Fruit fly (Drosophila melanogaster) whole organism, embryonic: Measurements from ENCODE around the gene CG44088.
A peak's percentile ranks its signal among the peaks of the same experiment; 100 is the strongest.

ENCODE experiments used
- CG10462 ChIP-seq: fragments of 200-800 bp; sonication (Bioruptor generic); optimal IDR thresholded peaks from 2 replicates; lab custom pipeline; 2016; ENCODE audit warnings: missing biosample characterization, missing genetic modification characterization
- CG11093 ChIP-seq: fragments of 200-800 bp; sonication (Bioruptor generic); IDR thresholded peaks from 3 replicates; pipeline ENCODE4 v1.3.6; 2022; ENCODE audit warnings: missing biosample characterization, missing genetic modification characterization
- CG12659 ChIP-seq: fragments of 200-800 bp; sonication (Bioruptor generic); optimal IDR thresholded peaks from 3 replicates; lab custom pipeline; 2017; ENCODE audit warnings: mild to moderate bottlenecking, missing biosample characterization, missing genetic modification reagents, missing genetic modification characterization
- CG15479 ChIP-seq: fragments of 200-800 bp; sonication (Bioruptor generic); optimal IDR thresholded peaks from 3 replicates; lab custom pipeline; 2019; ENCODE audit warnings: missing biosample characterization, mild to moderate bottlenecking, missing genetic modification characterization, moderate library complexity
- CG15514 ChIP-seq: fragments of 200-800 bp; sonication (Bioruptor generic); optimal IDR thresholded peaks from 3 replicates; lab custom pipeline; 2017; ENCODE audit warnings: missing biosample characterization, missing genetic modification characterization, mild to moderate bottlenecking, moderate library complexity, missing genetic modification reagents
- CG17186 ChIP-seq: fragments of 200-800 bp; sonication (Bioruptor generic); optimal IDR thresholded peaks from 3 replicates; lab custom pipeline; 2017; ENCODE audit warnings: missing biosample characterization, missing genetic modification reagents, missing genetic modification characterization
- CG17359 ChIP-seq: fragments of 200-800 bp; sonication (Bioruptor generic); optimal IDR thresholded peaks from 3 replicates; lab custom pipeline; 2018; ENCODE audit warnings: missing biosample characterization, mild to moderate bottlenecking, missing genetic modification characterization, moderate library complexity
- CG1832 ChIP-seq: fragments of 200-800 bp; sonication (Bioruptor generic); optimal IDR thresholded peaks from 2 replicates; lab custom pipeline; 2017; ENCODE audit warnings: missing biosample characterization, mild to moderate bottlenecking, missing genetic modification characterization, inconsistent platforms
- CG18599 ChIP-seq: fragments of 200-800 bp; sonication (Bioruptor generic); optimal IDR thresholded peaks from 3 replicates; lab custom pipeline; 2017; ENCODE audit warnings: missing biosample characterization, missing genetic modification characterization, mild to moderate bottlenecking, moderate library complexity, missing genetic modification reagents
- CG3163 ChIP-seq: fragments of 200-800 bp; sonication (Bioruptor generic); optimal IDR thresholded peaks from 3 replicates; lab custom pipeline; 2016; ENCODE audit warnings: missing biosample characterization, missing genetic modification characterization
- CG3281 ChIP-seq: fragments of 200-800 bp; sonication (Bioruptor generic); optimal IDR thresholded peaks from 3 replicates; lab custom pipeline; 2017; ENCODE audit warnings: missing biosample characterization, mild to moderate bottlenecking, missing genetic modification characterization
- CG3407 ChIP-seq: fragments of 200-800 bp; sonication (Bioruptor generic); optimal IDR thresholded peaks from 2 replicates; lab custom pipeline; 2018; ENCODE audit warnings: missing biosample characterization, mild to moderate bottlenecking, missing genetic modification characterization
- CG34224 ChIP-seq: fragments of 200-800 bp; sonication (Bioruptor generic); IDR thresholded peaks from 3 replicates; pipeline ENCODE4 v1.3.6; 2022; ENCODE audit warnings: missing biosample characterization, missing genetic modification characterization; ENCODE audit not compliant: partially characterized antibody
- CG4707 ChIP-seq: fragments of 200-800 bp; sonication (Bioruptor generic); optimal IDR thresholded peaks from 2 replicates; lab custom pipeline; 2018; ENCODE audit warnings: missing biosample characterization, mild to moderate bottlenecking, missing genetic modification characterization, moderate library complexity
- CG5953 ChIP-seq: fragments of 200-800 bp; sonication (Bioruptor generic); IDR thresholded peaks from 2 replicates; pipeline ENCODE4 v1.3.6; 2022; ENCODE audit warnings: missing biosample characterization, missing genetic modification characterization
- CG6689 ChIP-seq: fragments of 200-800 bp; sonication (Bioruptor generic); IDR thresholded peaks from 2 replicates; pipeline ENCODE4 v1.3.6; 2022; ENCODE audit warnings: missing biosample characterization, missing genetic modification characterization
- CG7839 ChIP-seq: fragments of 200-800 bp; sonication (Bioruptor generic); optimal IDR thresholded peaks from 3 replicates; lab custom pipeline; 2018; ENCODE audit warnings: missing biosample characterization, mild to moderate bottlenecking, missing genetic modification characterization, moderate library complexity
- CG8281 ChIP-seq: fragments of 200-800 bp; sonication (Bioruptor generic); optimal IDR thresholded peaks from 2 replicates; lab custom pipeline; 2018; ENCODE audit warnings: missing biosample characterization, mild to moderate bottlenecking, missing genetic modification characterization, moderate library complexity
- CG8944 ChIP-seq: fragments of 200-800 bp; sonication (Bioruptor generic); optimal IDR thresholded peaks from 3 replicates; lab custom pipeline; 2016; ENCODE audit warnings: missing biosample characterization, missing genetic modification characterization
- CoRest ChIP-seq: fragments of 200-800 bp; sonication (Bioruptor generic); optimal IDR thresholded peaks from 3 replicates; lab custom pipeline; 2018; ENCODE audit warnings: missing biosample characterization, mild to moderate bottlenecking, missing genetic modification characterization, moderate library complexity
- Dbx ChIP-seq: fragments of 200-800 bp; sonication (Bioruptor generic); IDR thresholded peaks from 3 replicates; pipeline ENCODE4 v1.3.6; 2022; ENCODE audit warnings: missing biosample characterization, missing genetic modification characterization
- Deaf1 ChIP-seq: fragments of 200-800 bp; optimal IDR thresholded peaks from 3 replicates; lab custom pipeline; 2019; ENCODE audit warnings: missing biosample characterization, mild to moderate bottlenecking, missing genetic modification characterization, moderate library complexity
- Fer1 ChIP-seq: fragments of 200-800 bp; sonication (Bioruptor generic); optimal IDR thresholded peaks from 2 replicates; lab custom pipeline; 2017; ENCODE audit warnings: missing biosample characterization, mild to moderate bottlenecking, missing genetic modification characterization
- Med ChIP-seq: fragments of 200-800 bp; sonication (Bioruptor generic); peaks from one replicate; lab custom pipeline; 2016; ENCODE audit warnings: missing biosample characterization, missing genetic modification characterization, mild to moderate bottlenecking, inconsistent platforms, moderate library complexity
- Side ChIP-seq: fragments of 200-800 bp; sonication (Bioruptor generic); optimal IDR thresholded peaks from 2 replicates; lab custom pipeline; 2016; ENCODE audit warnings: missing biosample characterization, missing genetic modification characterization
- Tbp ChIP-seq: fragments of >200 bp; optimal IDR thresholded peaks from 2 replicates; lab custom pipeline; 2018; ENCODE audit warnings: missing biosample characterization, missing genetic modification characterization
- ap ChIP-seq: fragments of 200-800 bp; sonication (Bioruptor generic); IDR thresholded peaks from 2 replicates; pipeline ENCODE4 v1.3.6; 2022; ENCODE audit warnings: missing biosample characterization, missing genetic modification characterization
- ara ChIP-seq: fragments of 200-800 bp; sonication (Bioruptor generic); IDR thresholded peaks from 2 replicates; pipeline ENCODE4 v1.3.6; 2022; ENCODE audit warnings: missing biosample characterization, missing genetic modification characterization
- ato ChIP-seq: fragments of 200-800 bp; sonication (Bioruptor generic); IDR thresholded peaks from 2 replicates; pipeline ENCODE4 v1.3.6; 2022; ENCODE audit warnings: missing biosample characterization, missing genetic modification characterization; ENCODE audit not compliant: partially characterized antibody
- bowl ChIP-seq: fragments of 200-800 bp; sonication (Bioruptor generic); IDR thresholded peaks from 2 replicates; pipeline ENCODE4 v1.3.6; 2022; ENCODE audit warnings: missing biosample characterization, missing genetic modification characterization
- chm ChIP-seq: fragments of 200-800 bp; sonication (Bioruptor generic); IDR thresholded peaks from 2 replicates; pipeline ENCODE4 v1.3.6; 2022; ENCODE audit warnings: missing biosample characterization, missing genetic modification characterization
- dan ChIP-seq: fragments of 200-800 bp; sonication (Bioruptor generic); IDR thresholded peaks from 2 replicates; pipeline ENCODE4 v1.3.6; 2022; ENCODE audit warnings: missing biosample characterization, missing genetic modification characterization
- dmrt99B ChIP-seq: fragments of 200-800 bp; sonication (Bioruptor generic); optimal IDR thresholded peaks from 2 replicates; lab custom pipeline; 2018; ENCODE audit warnings: missing biosample characterization, mild to moderate bottlenecking, missing genetic modification characterization, moderate library complexity
- dpn ChIP-seq, 2 experiments: fragments of 200-800 bp; sonication (Bioruptor generic); optimal IDR thresholded peaks; 3 replicates each; lab custom pipeline; 2016; ENCODE audit warnings: missing biosample characterization in 2 of 2, missing genetic modification characterization in 2 of 2
- gfzf ChIP-seq: fragments of 200-800 bp; sonication (Bioruptor generic); optimal IDR thresholded peaks from 2 replicates; lab custom pipeline; 2016; ENCODE audit warnings: missing biosample characterization, mild to moderate bottlenecking, missing genetic modification characterization, moderate library complexity
- her ChIP-seq: fragments of 200-800 bp; sonication (Bioruptor generic); optimal IDR thresholded peaks from 2 replicates; lab custom pipeline; 2016; ENCODE audit warnings: missing biosample characterization, missing genetic modification characterization
- insv ChIP-seq, 2 experiments: fragments of 200-800 bp; sonication (Bioruptor generic); optimal IDR thresholded peaks; 3 replicates each; lab custom pipeline; 2016 to 2018; ENCODE audit warnings: missing biosample characterization in 2 of 2, missing genetic modification characterization in 2 of 2
- lab ChIP-seq: fragments of 200-800 bp; sonication (Bioruptor generic); optimal IDR thresholded peaks from 3 replicates; lab custom pipeline; 2017; ENCODE audit warnings: missing biosample characterization, missing genetic modification characterization, mild to moderate bottlenecking, moderate library complexity, missing genetic modification reagents
- sens ChIP-seq: fragments of 200-800 bp; sonication (Bioruptor generic); peaks from one replicate; lab custom pipeline; 2016; ENCODE audit warnings: missing biosample characterization, missing genetic modification characterization
- sima ChIP-seq: fragments of 200-800 bp; sonication (Bioruptor generic); optimal IDR thresholded peaks from 2 replicates; lab custom pipeline; 2016; ENCODE audit warnings: missing biosample characterization, missing genetic modification characterization
- slp2 ChIP-seq: fragments of 200-800 bp; sonication (Bioruptor generic); optimal IDR thresholded peaks from 2 replicates; lab custom pipeline; 2016; ENCODE audit warnings: missing biosample characterization, missing genetic modification characterization
- sna ChIP-seq: fragments of 200-800 bp; sonication (Bioruptor generic); IDR thresholded peaks from 2 replicates; pipeline ENCODE4 v1.3.6; 2022; ENCODE audit warnings: missing biosample characterization, missing genetic modification characterization; ENCODE audit not compliant: partially characterized antibody

Gene CG44088

DNA sequence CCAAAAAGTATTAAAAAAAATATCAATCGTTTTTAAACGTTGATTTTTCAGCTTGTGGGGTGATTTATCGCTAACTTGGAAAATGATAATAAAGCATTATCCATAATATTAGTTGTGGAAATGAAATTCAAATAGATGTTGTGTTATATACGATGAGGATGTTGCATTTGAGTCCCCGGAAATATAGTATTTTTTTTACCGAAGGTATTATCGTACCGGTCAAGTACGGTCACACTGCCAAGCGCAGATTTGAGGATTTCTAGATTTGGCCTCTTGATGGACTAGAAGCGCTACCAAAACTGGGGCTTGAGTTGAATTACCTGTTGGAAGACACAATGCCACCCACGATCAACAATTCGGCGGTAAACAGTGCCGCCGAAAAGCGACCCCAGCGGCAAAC, 518 bp upstream of the CG44088 start (continued):
- TF ChIP-seq CG17186 = peak; percentile 37
- TF ChIP-seq CG5953 (GFP tag; lab: Robert Waterston, UW) = no peak
- peak; percentile 90 for TF ChIP-seq gfzf (GFP tag; lab: Kevin White, UChicago)
- TF ChIP-seq CG1832 (GFP tag; lab: Kevin White, UChicago) = no peak
- peak; percentile 27 to 51 for TF ChIP-seq dpn (GFP tag; optimal IDR thresholded peaks at IDR 0.05; lab: Kevin White, UChicago)
- TF ChIP-seq CG10462 (GFP tag; lab: Kevin White, UChicago) = no peak
- peak; percentile 17 for TF ChIP-seq CG8944 (GFP tag; lab: Kevin White, UChicago)
- peak; percentile 58 for TF ChIP-seq CG7839
- TF ChIP-seq insv (GFP tag; optimal IDR thresholded peaks at IDR 0.05; lab: Kevin White, UChicago) = peak in 1 of 2 experiments; percentile 12
- no peak for TF ChIP-seq CG6689 (GFP tag; lab: Robert Waterston, UW)
- TF ChIP-seq CG4707 (GFP tag; lab: Kevin White, UChicago) = no peak
- TF ChIP-seq CG8281 (tag; lab: Kevin White, UChicago) = no peak
- TF ChIP-seq Tbp = no peak
- TF ChIP-seq CoRest (tag; lab: Kevin White, UChicago) = peak; percentile 56
- TF ChIP-seq ato = no peak
- TF ChIP-seq CG17359 (tag; lab: Kevin White, UChicago) = peak; percentile 54
- TF ChIP-seq CG15514 (GFP tag; lab: Kevin White, UChicago) = peak; percentile 19
- TF ChIP-seq Med (GFP tag; lab: Kevin White, UChicago) = peak; percentile 80
- TF ChIP-seq Side (GFP tag; lab: Kevin White, UChicago) = no peak
- no peak for TF ChIP-seq CG15479 (GFP tag; lab: Kevin White, UChicago)
- no peak for TF ChIP-seq CG3407
- no peak for TF ChIP-seq CG34224 (GFP tag; lab: Robert Waterston, UW)
- TF ChIP-seq chm = no peak
- TF ChIP-seq ara (GFP tag; lab: Robert Waterston, UW) = no peak
- TF ChIP-seq Deaf1 = no peak
- no peak for TF ChIP-seq dmrt99B
- TF ChIP-seq Dbx = peak; percentile 60; the same call in 1 of the 3 replicates
- TF ChIP-seq CG3163 (GFP tag; lab: Kevin White, UChicago) = no peak
- peak; percentile 98 for TF ChIP-seq her (GFP tag; lab: Kevin White, UChicago)
- TF ChIP-seq bowl (GFP tag; lab: Robert Waterston, UW) = no peak
- no peak for TF ChIP-seq ap (GFP tag; lab: Robert Waterston, UW)
- no peak for TF ChIP-seq CG11093 (GFP tag; lab: Robert Waterston, UW)
- TF ChIP-seq sima = no peak
- TF ChIP-seq dan (GFP tag; lab: Robert Waterston, UW) = no peak
- TF ChIP-seq Fer1 (GFP tag; lab: Kevin White, UChicago) = peak; percentile 30
- TF ChIP-seq CG18599 (GFP tag; lab: Kevin White, UChicago) = no peak
- TF ChIP-seq CG12659 (GFP tag; lab: Kevin White, UChicago) = peak; percentile 56

DNA sequence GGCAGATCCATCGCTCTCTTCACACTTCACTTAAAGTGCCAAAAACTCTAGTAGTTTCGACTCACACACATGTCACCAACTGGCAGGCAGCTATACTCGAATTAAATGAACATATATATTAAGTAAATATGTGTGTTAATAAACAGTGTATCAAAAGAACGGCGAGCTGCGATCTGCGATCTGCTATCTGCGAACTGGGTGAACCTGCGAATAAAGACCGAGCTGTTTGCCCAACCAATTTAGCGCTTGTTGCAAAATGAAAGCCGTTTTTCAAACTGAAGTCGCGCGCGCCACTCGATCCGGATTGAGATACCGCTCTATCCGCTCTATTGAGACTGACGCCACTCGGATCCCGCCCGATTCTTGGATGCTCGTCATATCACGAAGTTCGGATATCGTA, 1.8 kb downstream of the CG44088 start, which contains the start of gene CG44098:
CG44098 (minus strand) TSS at position 101 of the 400 bp plus-strand sequence.
- TF ChIP-seq sens (GFP tag; lab: Kevin White, UChicago) (peak; percentile 8), Deaf1 (peak; percentile 31), CG18599 (GFP tag; lab: Kevin White, UChicago) (peak; percentile 32), Med (GFP tag; lab: Kevin White, UChicago) (peak; percentile 52), sna (GFP tag; lab: Robert Waterston, UW) (no peak), slp2 (GFP tag; lab: Kevin White, UChicago) (no peak), lab (GFP tag; lab: Kevin White, UChicago) (peak; percentile 25), CG3281 (GFP tag; lab: Kevin White, UChicago) (peak; percentile 5)
